Worm (Caenorhabditis elegans) whole organism, young adult: ENCODE measurements around the gene ZK1320.3.

ENCODE experiments used
- attf-3 ChIP-seq: fragments of 200-800 bp; sonication (Bioruptor generic); conservative IDR thresholded peaks from 2 replicates; pipeline ENCODE4 v1.3.6; 2022; ENCODE audit warnings: missing genetic modification reagents, missing genetic modification characterization, missing compliant biosample characterization
- him-1 ChIP-seq: sonication (generic microtip); optimal IDR thresholded peaks from 2 replicates; lab custom pipeline; 2016; ENCODE audit warnings: missing genotype, missing genetic modification reagents, missing genetic modification characterization, missing compliant biosample characterization
- lsl-1 ChIP-seq: fragments of 200-800 bp; sonication (Bioruptor generic); optimal IDR thresholded peaks from 2 replicates; lab custom pipeline; 2018; ENCODE audit warnings: mild to moderate bottlenecking, missing genetic modification characterization, moderate library complexity, missing compliant biosample characterization
- lsy-27 ChIP-seq: sonication (generic microtip); optimal IDR thresholded peaks from 2 replicates; lab custom pipeline; 2017; ENCODE audit warnings: missing genetic modification characterization, mild to moderate bottlenecking, missing compliant biosample characterization, antibody characterized with exemption, missing genotype, borderline replicate concordance; ENCODE audit not compliant: insufficient read depth
- mcd-1 ChIP-seq: fragments of 200-800 bp; sonication (Bioruptor generic); IDR thresholded peaks from 2 replicates; pipeline ENCODE4 v1.3.6; 2022; ENCODE audit warnings: missing genetic modification reagents, missing genetic modification characterization, missing compliant biosample characterization

DNA sequence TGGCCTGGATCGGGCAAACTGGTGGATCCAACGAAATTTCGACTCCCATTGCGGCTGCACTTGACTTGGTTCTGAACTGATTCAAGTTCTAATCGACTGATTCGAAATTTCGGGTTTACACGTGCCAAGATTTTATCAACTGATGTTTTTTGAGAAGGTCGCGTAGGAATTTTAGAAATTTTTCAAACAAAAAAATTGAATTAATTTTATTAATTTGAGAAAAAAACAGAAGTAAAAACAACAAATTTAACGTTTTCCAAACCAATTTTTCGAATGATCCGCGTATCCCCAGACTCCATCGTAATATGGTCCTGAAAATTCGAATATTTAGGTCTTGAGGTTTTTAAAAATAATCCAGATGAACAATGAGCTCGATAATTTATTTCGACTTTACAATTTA is 7.3 kb downstream of the ZK1320.3 start, which contains the start of gene ZK1307.3:
- TF ChIP-seq mcd-1 (GFP tag; lab: Robert Waterston, UW) = no peak
- no peak for TF ChIP-seq attf-3 (GFP tag; lab: Robert Waterston, UW)
- no peak for TF ChIP-seq him-1 (tag; lab: Kevin White, UChicago)
- no peak for TF ChIP-seq lsy-27 (tag; lab: Kevin White, UChicago)
- TF ChIP-seq lsl-1 (GFP tag; lab: Kevin White, UChicago) = no peak
